Fruit fly (Drosophila melanogaster) whole organism, adult: ENCODE measurements around the gene Osi12.

ENCODE experiments used
- CG12768 ChIP-seq: fragments of 200-800 bp; sonication (Bioruptor generic); optimal IDR thresholded peaks from 2 replicates; lab custom pipeline; 2017; ENCODE audit warnings: missing biosample characterization, missing genetic modification characterization, mild to moderate bottlenecking, moderate library complexity, missing genetic modification reagents
- CG14711 ChIP-seq: fragments of 200-800 bp; sonication (Bioruptor generic); optimal IDR thresholded peaks from 2 replicates; lab custom pipeline; 2018; ENCODE audit warnings: missing biosample characterization, mild to moderate bottlenecking, missing genetic modification characterization, moderate library complexity
- Crg-1 ChIP-seq: fragments of 200-800 bp; sonication (Bioruptor generic); optimal IDR thresholded peaks from 2 replicates; lab custom pipeline; 2016; ENCODE audit warnings: missing biosample characterization, missing genetic modification characterization
- Hr96 ChIP-seq: fragments of 200-800 bp; sonication (Bioruptor generic); optimal IDR thresholded peaks from 2 replicates; lab custom pipeline; 2016; ENCODE audit warnings: missing biosample characterization, missing genetic modification characterization
- Mnt ChIP-seq: fragments of 200-800 bp; sonication (Bioruptor generic); optimal IDR thresholded peaks from 2 replicates; lab custom pipeline; 2016; ENCODE audit warnings: missing biosample characterization, mild to moderate bottlenecking, missing genetic modification characterization
- bab1 ChIP-seq: fragments of 200-800 bp; sonication (Bioruptor generic); optimal IDR thresholded peaks from 3 replicates; lab custom pipeline; 2019; ENCODE audit warnings: missing biosample characterization, mild to moderate bottlenecking, missing genetic modification characterization, moderate library complexity
- cic ChIP-seq: fragments of 200-800 bp; sonication (Bioruptor generic); optimal IDR thresholded peaks from 2 replicates; lab custom pipeline; 2017; ENCODE audit warnings: missing biosample characterization, mild to moderate bottlenecking, missing genetic modification characterization, moderate library complexity
- cnc ChIP-seq, 2 experiments: fragments of >200 bp; optimal IDR thresholded peaks; 2 replicates each; lab custom pipeline; 2017
- ovo ChIP-seq: fragments of 200-800 bp; sonication (Bioruptor generic); optimal IDR thresholded peaks from 2 replicates; lab custom pipeline; 2016; ENCODE audit warnings: missing biosample characterization, missing genetic modification characterization

DNA sequence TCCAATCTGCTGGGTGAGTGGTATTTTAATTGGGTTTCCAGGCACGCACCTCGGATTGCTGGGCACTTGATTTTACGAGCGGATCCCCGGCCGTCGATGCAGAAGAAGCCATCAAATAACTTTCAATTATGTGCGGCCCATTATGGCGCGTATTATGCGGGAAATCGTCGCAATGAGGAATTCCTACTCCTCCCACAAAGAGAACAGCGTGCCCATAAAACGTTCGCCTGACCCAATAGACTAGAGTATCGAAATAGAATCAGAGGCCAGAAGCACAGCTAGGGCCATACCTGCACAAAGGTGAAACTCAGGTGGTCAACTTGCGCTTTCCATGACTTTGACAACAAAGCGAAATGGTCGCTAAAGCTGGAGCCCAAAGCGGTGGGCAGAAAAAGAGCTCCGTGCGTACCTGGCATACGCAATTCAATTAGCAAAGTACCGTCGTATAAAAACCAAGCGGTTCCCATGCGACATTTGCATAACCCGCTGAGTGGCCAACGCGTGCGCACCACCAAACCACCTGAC is 51.5 kb downstream of the Osi12 start, which contains the start of gene Osi18:
- TF ChIP-seq Hr96 (GFP tag; lab: Kevin White, UChicago) (no peak), ovo (GFP tag; lab: Kevin White, UChicago) (no peak), Crg-1 (GFP tag; lab: Kevin White, UChicago) (no peak), cnc (optimal IDR thresholded peaks at IDR 0.05; lab: Kevin White, UChicago) (no peak), cic (GFP tag; lab: Kevin White, UChicago) (no peak), CG14711 (tag; lab: Kevin White, UChicago) (no peak), bab1 (GFP tag; lab: Kevin White, UChicago) (no peak), CG12768 (GFP tag; lab: Kevin White, UChicago) (no peak), Mnt (no peak)
